Fruit fly (Drosophila melanogaster): ENCODE measurements around the gene CG7985.

Gene CG7985

dm6 chr3R:18188702-18189125, 10.9 kb upstream of the CG7985 start, which contains the start of the genes CG12321 and MED17 (continued):
- TF ChIP-seq Smox (GFP tag; optimal IDR thresholded peaks at IDR 0.05): no peak
- peak; percentile 57 for TF ChIP-seq dac (GFP tag; optimal IDR thresholded peaks at IDR 0.05)
- TF ChIP-seq Eip75B (GFP tag; optimal IDR thresholded peaks at IDR 0.05): no peak
- TF ChIP-seq net (GFP tag; optimal IDR thresholded peaks at IDR 0.05): peak; percentile 76
- peak; percentile 79 for TF ChIP-seq Hr4 (GFP tag; optimal IDR thresholded peaks at IDR 0.05)
- TF ChIP-seq CG1621 (tag; optimal IDR thresholded peaks at IDR 0.05): peak; percentile 54
- peak; percentile 72; the same call in 2 of the 3 replicates for TF ChIP-seq CG8119 (GFP tag; IDR thresholded peaks at IDR 0.05)
- peak; percentile 81 for TF ChIP-seq Sox14 (GFP tag; optimal IDR thresholded peaks at IDR 0.05)
- peak; percentile 86 for TF ChIP-seq Sox15 (GFP tag; optimal IDR thresholded peaks at IDR 0.05)
- TF ChIP-seq CG11294 (GFP tag; IDR thresholded peaks at IDR 0.05): peak; percentile 72; the same call in 1 of the 2 replicates
- TF ChIP-seq Met (GFP tag; optimal IDR thresholded peaks at IDR 0.05): peak; percentile 82
- TF ChIP-seq CG11762 (GFP tag; optimal IDR thresholded peaks at IDR 0.05; ENCODE audit: insufficient read depth): peak; percentile 75

DNA sequence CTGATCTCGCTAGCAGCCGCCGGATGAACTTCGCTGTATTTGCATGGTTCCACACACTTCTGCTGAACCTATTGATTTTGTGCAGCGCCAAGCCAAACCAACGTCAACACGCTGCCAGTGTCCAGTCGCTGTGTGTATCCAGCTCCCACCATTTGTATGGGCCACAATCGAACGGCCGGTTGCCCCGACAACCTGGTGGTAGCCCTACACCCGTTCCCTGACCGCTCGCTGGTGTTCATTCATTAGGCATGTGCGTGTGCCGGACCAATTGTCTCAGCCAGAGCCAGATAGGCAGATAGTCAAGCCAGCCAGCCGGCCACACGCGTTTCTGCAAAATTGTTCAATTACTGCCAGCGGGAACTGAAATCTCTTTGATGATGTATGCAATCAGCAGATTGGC, 7.8 kb upstream of the CG7985 start, which contains the start of gene CG14313:
TSS of gene CG14313 (minus strand) at position 101 of the 400 bp plus-strand sequence.
- TF ChIP-seq CG32006 (GFP tag; optimal IDR thresholded peaks at IDR 0.05): no peak
- no peak for TF ChIP-seq achi (GFP tag; optimal IDR thresholded peaks at IDR 0.05)
- TF ChIP-seq ss (GFP tag; optimal IDR thresholded peaks at IDR 0.05): peak in 1 of 2 experiments; percentile 55
- TF ChIP-seq Smox (GFP tag; optimal IDR thresholded peaks at IDR 0.05): no peak
- no peak for TF ChIP-seq svp (GFP tag)
- TF ChIP-seq Sox14 (GFP tag; optimal IDR thresholded peaks at IDR 0.05): no peak
- TF ChIP-seq CG6276 (GFP tag; optimal IDR thresholded peaks at IDR 0.05): no peak
- TF ChIP-seq CG6163 (GFP tag; IDR thresholded peaks at IDR 0.05): no peak
- TF ChIP-seq Hr39 (GFP tag; optimal IDR thresholded peaks at IDR 0.05): no peak

- TF ChIP-seq Smox (GFP tag; optimal IDR thresholded peaks at IDR 0.05) (no peak), salr (GFP tag; optimal IDR thresholded peaks at IDR 0.05) (no peak), Gug (GFP tag; IDR thresholded peaks at IDR 0.05) (no peak), Ets96B (tag; optimal IDR thresholded peaks at IDR 0.05) (no peak), CG9139 (GFP tag; optimal IDR thresholded peaks at IDR 0.05) (no peak), fd85E (GFP tag; optimal IDR thresholded peaks at IDR 0.05) (no peak), cyc (GFP tag; optimal IDR thresholded peaks at IDR 0.05) (no peak), Met (GFP tag; optimal IDR thresholded peaks at IDR 0.05) (no peak), net (GFP tag; optimal IDR thresholded peaks at IDR 0.05) (no peak), Sox14 (GFP tag; optimal IDR thresholded peaks at IDR 0.05) (no peak)
These were observed 4.4 kb upstream of the CG7985 start for dm6 chr3R:18195295-18195694.

- TF ChIP-seq CG6163 (GFP tag; IDR thresholded peaks at IDR 0.05): no peak
- TF ChIP-seq Eip93F (GFP tag; optimal IDR thresholded peaks at IDR 0.05): no peak
- TF ChIP-seq OdsH (GFP tag; optimal IDR thresholded peaks at IDR 0.05): no peak
- no peak for TF ChIP-seq CG6276 (GFP tag; optimal IDR thresholded peaks at IDR 0.05)
- no peak for TF ChIP-seq Ets96B (tag; optimal IDR thresholded peaks at IDR 0.05)
- no peak for TF ChIP-seq cyc (GFP tag; optimal IDR thresholded peaks at IDR 0.05)
- no peak for TF ChIP-seq CG11762 (GFP tag; optimal IDR thresholded peaks at IDR 0.05; ENCODE audit: insufficient read depth)
These were observed 3.1 kb upstream of the CG7985 start for dm6 chr3R:18196622-18196990.

DNA sequence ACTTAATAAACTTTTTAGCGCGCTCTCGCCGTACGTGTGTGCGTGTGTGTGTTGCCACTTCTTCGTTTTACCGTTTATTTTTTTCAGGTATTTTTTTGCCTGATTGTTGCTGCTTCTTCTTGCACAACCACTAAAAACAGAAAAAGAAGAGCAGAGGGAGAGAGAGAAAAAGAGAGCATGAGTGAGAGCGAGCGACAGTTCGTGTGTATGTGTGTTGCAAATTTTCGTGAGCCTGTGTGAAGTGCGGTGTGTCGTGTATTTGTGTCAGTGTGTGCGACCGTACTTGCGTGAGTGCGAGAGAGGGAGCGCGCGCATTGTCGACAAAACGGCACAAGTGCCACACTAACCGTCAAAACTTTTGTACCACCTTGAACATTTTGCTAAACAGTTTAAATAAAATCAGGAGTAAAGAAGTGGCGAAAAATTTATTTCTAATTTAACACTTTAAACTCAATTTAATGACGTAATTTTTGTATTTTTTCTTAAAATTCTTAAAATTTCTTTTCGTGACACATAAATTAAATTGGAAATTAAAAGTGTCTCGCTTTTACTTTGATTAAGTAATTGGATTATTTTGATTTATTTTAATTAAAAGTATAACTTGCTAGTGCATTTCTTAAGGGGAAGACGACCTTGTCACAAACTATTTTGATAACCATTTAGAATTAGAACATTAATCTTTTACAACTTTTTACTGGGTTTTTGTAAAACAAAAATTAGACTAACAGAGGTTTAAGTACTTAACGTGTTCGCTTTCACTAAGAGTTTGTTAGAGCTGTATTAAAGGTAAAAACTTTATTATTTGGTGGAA, 2.5 kb upstream of the CG7985 start:
- TF ChIP-seq Sox14 (GFP tag; optimal IDR thresholded peaks at IDR 0.05) (peak; percentile 59), CG10631 (GFP tag; optimal IDR thresholded peaks at IDR 0.05) (peak; percentile 68), CG31627 (GFP tag; optimal IDR thresholded peaks at IDR 0.05) (peak; percentile 58), achi (GFP tag; optimal IDR thresholded peaks at IDR 0.05) (peak; percentile 57), ss (GFP tag; optimal IDR thresholded peaks at IDR 0.05) (peak; percentile 95 to 96), CG4318 (GFP tag; optimal IDR thresholded peaks at IDR 0.05) (peak; percentile 53), CG6276 (GFP tag; optimal IDR thresholded peaks at IDR 0.05) (peak; percentile 96), CG6808 (GFP tag; optimal IDR thresholded peaks at IDR 0.05) (peak; percentile 86), Lpt (GFP tag; optimal IDR thresholded peaks at IDR 0.05) (peak; percentile 79), Met (GFP tag; optimal IDR thresholded peaks at IDR 0.05) (peak; percentile 62), CG6854 (GFP tag; optimal IDR thresholded peaks at IDR 0.05) (peak; percentile 86), CG32006 (GFP tag; optimal IDR thresholded peaks at IDR 0.05) (peak; percentile 67), fd59A (GFP tag; optimal IDR thresholded peaks at IDR 0.05) (peak; percentile 34), CG34406 (GFP tag; optimal IDR thresholded peaks at IDR 0.05) (peak; percentile 23), CG16779 (tag; optimal IDR thresholded peaks at IDR 0.05) (peak; percentile 92), eg (GFP tag; IDR thresholded peaks at IDR 0.05) (no peak), dsx (GFP tag; optimal IDR thresholded peaks at IDR 0.05; ENCODE audit: poor library complexity, severe bottlenecking) (peak; percentile 86), Eip78C (GFP tag) (peak; percentile 88), CG15336 (GFP tag; IDR thresholded peaks at IDR 0.05) (no peak), topi (GFP tag; optimal IDR thresholded peaks at IDR 0.05) (peak; percentile 54)

All from whole organism, prepupa.